Fruit fly (Drosophila melanogaster) Kc167 (cell line): Measurements from ENCODE around the gene CG14298.

Experiments used
- psq ChIP-seq: fragments of >200 bp; optimal IDR thresholded peaks from 2 replicates; lab custom pipeline; 2017; ENCODE audit warnings: missing external identifiers
- ttk ChIP-seq: sonication (Bioruptor generic); optimal IDR thresholded peaks from 2 replicates; lab custom pipeline; 2017; ENCODE audit warnings: missing external identifiers

DNA sequence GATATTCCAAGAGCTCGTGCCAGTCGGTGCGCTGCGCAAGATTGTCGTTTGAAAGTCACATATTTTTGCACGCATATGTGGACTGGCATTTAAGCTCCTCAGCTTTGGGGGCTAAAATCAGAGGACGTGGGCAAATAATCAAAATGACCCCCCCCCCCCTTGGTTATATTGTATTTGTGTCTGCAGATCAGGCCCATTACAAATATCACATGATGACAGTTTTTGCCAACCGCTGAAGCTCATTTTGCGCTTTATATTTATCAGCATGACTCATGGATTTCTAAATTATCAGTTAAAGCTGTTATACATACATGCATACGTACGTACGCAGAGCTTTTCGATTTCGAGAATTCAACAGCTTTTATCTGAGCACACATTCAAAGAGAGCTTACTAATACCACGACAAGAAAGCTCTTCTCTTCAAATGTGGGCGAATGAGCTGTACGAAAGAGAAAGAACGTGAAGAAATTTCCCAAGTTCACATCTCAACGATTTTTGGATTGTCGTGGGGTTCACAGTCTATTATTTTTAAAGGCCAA lies 41.5 kb downstream of the CG14298 start:
- no peak for TF ChIP-seq psq (lab: Kevin White, UChicago)
- TF ChIP-seq ttk (lab: Kevin White, UChicago) = no peak
